Fruit fly (Drosophila melanogaster): ENCODE data around the gene Sys1.

DNA sequence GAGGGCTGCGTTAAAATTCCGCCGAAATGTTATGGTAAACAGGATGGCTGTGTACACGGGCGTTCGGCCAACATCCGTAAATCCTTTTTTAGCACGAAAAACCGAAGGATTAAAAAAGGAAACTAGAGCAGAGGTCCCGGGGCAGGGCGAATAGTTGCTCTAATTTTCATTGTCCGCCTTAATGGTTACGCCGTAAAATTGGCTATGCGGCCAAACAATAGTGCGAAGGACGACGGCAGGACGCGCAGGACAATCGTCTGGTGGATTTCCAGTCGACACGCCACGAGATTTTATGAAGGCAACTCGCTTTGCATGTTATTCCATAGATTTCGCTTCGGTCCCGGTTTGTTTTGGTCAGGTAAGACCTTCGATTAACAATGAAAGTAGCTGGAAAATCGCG lies 48.0 kb downstream of the Sys1 start:
- TF ChIP-seq h (optimal IDR thresholded peaks at IDR 0.05) (no peak), Sin3A (optimal IDR thresholded peaks at IDR 0.05) (no peak), ttk (optimal IDR thresholded peaks at IDR 0.05) (no peak)
